Fruit fly (Drosophila melanogaster) whole organism, wandering third instar larva: ENCODE results near the gene mtSSB.

Experiments
- CG32264 ChIP-seq: fragments of 200-800 bp; sonication (Bioruptor generic); optimal IDR thresholded peaks from 2 replicates; lab custom pipeline; 2016; ENCODE audit warnings: missing biosample characterization, missing genetic modification characterization
- CG9705 ChIP-seq: fragments of 200-800 bp; sonication (Bioruptor generic); optimal IDR thresholded peaks from 2 replicates; lab custom pipeline; 2018; ENCODE audit warnings: missing biosample characterization, mild to moderate bottlenecking, missing genetic modification characterization
- Dfd ChIP-seq: fragments of >200 bp; optimal IDR thresholded peaks from 2 replicates; lab custom pipeline; 2017; ENCODE audit warnings: missing biosample characterization, missing genetic modification characterization
- Hnf4 ChIP-seq: fragments of 200-800 bp; sonication (Bioruptor generic); optimal IDR thresholded peaks from 2 replicates; lab custom pipeline; 2016; ENCODE audit warnings: missing biosample characterization, mild to moderate bottlenecking, missing genetic modification characterization
- Hr78 ChIP-seq: fragments of >200 bp; optimal IDR thresholded peaks from 2 replicates; lab custom pipeline; 2017; ENCODE audit warnings: missing biosample characterization, missing genetic modification characterization
- Mio ChIP-seq: sonication (Bioruptor generic); optimal IDR thresholded peaks from 2 replicates; lab custom pipeline; 2016; ENCODE audit warnings: missing biosample characterization, missing genetic modification characterization
- Myc ChIP-seq: fragments of >200 bp; optimal IDR thresholded peaks from 2 replicates; lab custom pipeline; 2017
- N ChIP-seq: fragments of >200 bp; optimal IDR thresholded peaks from 2 replicates; lab custom pipeline; 2018; ENCODE audit warnings: missing biosample characterization, missing external identifiers, missing genetic modification characterization
- brk ChIP-seq: fragments of 200-800 bp; sonication (Bioruptor generic); optimal IDR thresholded peaks from 2 replicates; lab custom pipeline; 2016; ENCODE audit warnings: missing biosample characterization, mild to moderate bottlenecking, missing genetic modification characterization
- foxo ChIP-seq, 2 experiments: fragments of 200-800 bp; sonication (Bioruptor generic); optimal IDR thresholded peaks; 2 replicates in 1 of 2; 3 replicates in 1 of 2; lab custom pipeline; 2016 to 2017; ENCODE audit warnings: missing biosample characterization in 2 of 2, missing genetic modification characterization in 2 of 2
- h ChIP-seq: fragments of 200-800 bp; sonication (Bioruptor generic); optimal IDR thresholded peaks from 3 replicates; lab custom pipeline; 2016; ENCODE audit warnings: missing biosample characterization, mild to moderate bottlenecking, missing genetic modification characterization

DNA sequence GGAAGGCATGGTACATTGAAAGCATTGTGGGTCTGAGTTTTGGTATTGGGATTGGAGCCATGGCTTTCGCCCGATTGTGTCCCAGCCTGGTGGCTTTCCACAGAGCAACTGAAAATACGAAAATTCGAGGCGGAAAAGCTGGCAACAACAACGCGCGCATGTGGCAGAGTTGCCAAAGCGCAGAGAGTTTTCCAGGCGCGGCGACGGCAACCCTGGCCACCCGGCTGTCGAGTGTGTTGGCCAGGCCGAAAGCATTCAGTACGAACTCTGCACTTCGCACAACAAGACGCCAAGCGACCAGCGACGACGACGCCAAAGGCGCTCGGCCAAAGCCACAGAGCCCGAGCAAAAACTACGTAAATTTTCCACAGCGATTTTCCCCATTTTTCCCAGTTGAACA is 20.7 kb upstream of the mtSSB start:
- TF ChIP-seq N (GFP tag; lab: Kevin White, UChicago) (no peak), CG9705 (GFP tag; lab: Kevin White, UChicago) (no peak), brk (GFP tag; lab: Kevin White, UChicago) (no peak), Hr78 (no peak), foxo (GFP tag; optimal IDR thresholded peaks at IDR 0.05; lab: Kevin White, UChicago) (no peak), h (GFP tag; lab: Kevin White, UChicago) (no peak), Hnf4 (no peak), CG32264 (no peak), Myc (lab: Kevin White, UChicago) (no peak), Mio (no peak), Dfd (GFP tag; lab: Kevin White, UChicago) (no peak)
